Worm (Caenorhabditis elegans) whole organism, L3 larva: ENCODE data around the gene F10E9.3.

ENCODE experiments used
- R02D3.7 ChIP-seq: fragments of 150-350 bp; optimal IDR thresholded peaks from 2 replicates; lab custom pipeline; 2014; ENCODE audit warnings: missing biosample characterization, missing genetic modification characterization
- ceh-28 ChIP-seq: fragments of 150-350 bp; optimal IDR thresholded peaks from 2 replicates; lab custom pipeline; 2014; ENCODE audit warnings: missing biosample characterization, missing genetic modification reagents, missing genetic modification characterization
- ceh-82 ChIP-seq: fragments of 150-350 bp; optimal IDR thresholded peaks from 2 replicates; lab custom pipeline; 2014; ENCODE audit warnings: missing biosample characterization, missing genetic modification characterization
- ceh-9 ChIP-seq: sonication (generic microtip); optimal IDR thresholded peaks from 2 replicates; lab custom pipeline; 2018; ENCODE audit warnings: missing biosample characterization, missing genetic modification characterization
- elt-3 ChIP-seq, 3 experiments: fragments of 150-350 bp in 1 of 3; sonication (generic microtip) in 2 of 3; optimal IDR thresholded peaks; 2 replicates in 2 of 3; 4 replicates in 1 of 3; lab custom pipeline; 2014 to 2017; ENCODE audit warnings: missing biosample characterization in 3 of 3, missing genetic modification characterization in 3 of 3
- lin-39 ChIP-seq: fragments of 150-350 bp; optimal IDR thresholded peaks from 2 replicates; lab custom pipeline; 2018; ENCODE audit warnings: missing biosample characterization, missing genetic modification reagents, missing genetic modification characterization
- nhr-11 ChIP-seq: fragments of 150-350 bp; optimal IDR thresholded peaks from 2 replicates; lab custom pipeline; 2014; ENCODE audit warnings: missing biosample characterization, missing genetic modification characterization
- unc-39 ChIP-seq: sonication (generic microtip); optimal IDR thresholded peaks from 4 replicates; lab custom pipeline; 2017; ENCODE audit warnings: missing biosample characterization, missing genetic modification characterization
- unc-62 ChIP-seq: fragments of 150-350 bp; sonication (generic microtip); optimal IDR thresholded peaks from 4 replicates; lab custom pipeline; 2014; ENCODE audit warnings: missing biosample characterization, missing genetic modification reagents, missing genetic modification characterization

DNA sequence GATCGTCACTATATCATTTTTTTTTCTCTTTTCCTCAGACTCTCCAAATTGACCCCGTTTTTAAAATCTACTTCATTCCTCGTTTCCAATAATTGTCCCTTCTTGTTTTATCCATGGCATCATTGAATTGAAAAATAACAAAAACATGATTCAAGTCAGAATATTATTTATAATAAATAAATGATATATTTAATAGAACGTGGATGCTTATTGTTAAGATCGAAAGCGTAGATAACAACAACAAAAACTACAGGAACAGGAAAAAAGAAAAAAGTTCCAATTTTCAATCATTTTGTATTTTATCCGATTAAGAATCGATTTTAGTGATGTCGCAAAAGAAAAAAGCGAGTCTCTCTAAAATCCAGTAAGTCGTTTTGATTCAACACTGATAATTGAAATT is 1.6 kb downstream of the F10E9.3 start, which contains the start of gene F10E9.2:
- TF ChIP-seq ceh-28: no peak
- no peak for TF ChIP-seq unc-62 (GFP tag; lab: Kevin White, UChicago)
- TF ChIP-seq unc-39 (tag; lab: Kevin White, UChicago): no peak
- TF ChIP-seq nhr-11 (tag; lab: Kevin White, UChicago): no peak
- no peak for TF ChIP-seq lin-39 (tag; lab: Kevin White, UChicago)
- TF ChIP-seq elt-3 (tag; optimal IDR thresholded peaks at IDR 0.05; lab: Kevin White, UChicago): no peak
- no peak for TF ChIP-seq ceh-82
- TF ChIP-seq ceh-9 (tag; lab: Kevin White, UChicago): no peak
- no peak for TF ChIP-seq R02D3.7 (tag; lab: Kevin White, UChicago)
